Worm (Caenorhabditis elegans): Measurements from ENCODE around the gene ttr-34.

The ttr-34 gene

ce11 chrX:13104966-13105365 is 34.6 kb upstream of the ttr-34 start, which contains the start of gene F17H10.1 (continued):
- TF ChIP-seq ccch-3 (GFP tag; optimal IDR thresholded peaks at IDR 0.05): no peak
- TF ChIP-seq athp-1 (tag; optimal IDR thresholded peaks at IDR 0.05): no peak
- peak; percentile 95 for TF ChIP-seq ets-4 (GFP tag; optimal IDR thresholded peaks at IDR 0.05)
- no peak for TF ChIP-seq unc-130 (GFP tag; optimal IDR thresholded peaks at IDR 0.05)
- TF ChIP-seq F22D6.2 (tag; optimal IDR thresholded peaks at IDR 0.05): peak; percentile 80
- TF ChIP-seq ceh-27 (GFP tag; optimal IDR thresholded peaks at IDR 0.05): peak; percentile 68
- peak; percentile 89 for TF ChIP-seq nfyb-1 (GFP tag; IDR thresholded peaks at IDR 0.05)
- TF ChIP-seq C06A6.2 (GFP tag; conservative IDR thresholded peaks at IDR 0.05): peak; percentile 68

- TF ChIP-seq madf-3 (GFP tag; IDR thresholded peaks at IDR 0.05) (0 out of 2 replicates have a peak, but pooled peaks have one; percentile 10), sptf-2 (GFP tag; optimal IDR thresholded peaks at IDR 0.05) (no peak), F22D6.2 (tag; optimal IDR thresholded peaks at IDR 0.05) (no peak), nhr-80 (tag; optimal IDR thresholded peaks at IDR 0.05) (peak; percentile 24), pha-4 (tag; optimal IDR thresholded peaks at IDR 0.05) (no peak), unc-130 (GFP tag; optimal IDR thresholded peaks at IDR 0.05) (no peak), nfya-2 (GFP tag; IDR thresholded peaks at IDR 0.05) (no peak), pbrm-1 (GFP tag; IDR thresholded peaks at IDR 0.05) (0 out of 2 replicates have a peak, but pooled peaks have one; percentile 30), K12H6.12 (tag; optimal IDR thresholded peaks at IDR 0.05) (no peak), ztf-22 (GFP tag; optimal IDR thresholded peaks at IDR 0.05) (no peak), ekl-4 (GFP tag; IDR thresholded peaks at IDR 0.05) (no peak), him-1 (tag; optimal IDR thresholded peaks at IDR 0.05) (no peak), hmg-1.2 (GFP tag; IDR thresholded peaks at IDR 0.05) (no peak), ceh-100 (GFP tag; IDR thresholded peaks at IDR 0.05) (no peak), sdz-38 (tag; optimal IDR thresholded peaks at IDR 0.05) (no peak), ceh-40 (GFP tag; IDR thresholded peaks at IDR 0.05) (no peak), bed-1 (GFP tag; IDR thresholded peaks at IDR 0.05) (no peak), F23B12.7 (tag; optimal IDR thresholded peaks at IDR 0.05; ENCODE audit: insufficient read depth) (no peak), athp-1 (tag; optimal IDR thresholded peaks at IDR 0.05) (no peak), Y56A3A.18 (GFP tag; IDR thresholded peaks at IDR 0.05) (no peak), cebp-2 (GFP tag; IDR thresholded peaks at IDR 0.05) (no peak), repo-1 (tag; optimal IDR thresholded peaks at IDR 0.05) (no peak), Y53F4B.3 (GFP tag; IDR thresholded peaks at IDR 0.05) (no peak), F33H1.4 (GFP tag; IDR thresholded peaks at IDR 0.05) (no peak), F57A8.1 (GFP tag; optimal IDR thresholded peaks at IDR 0.05) (no peak), ceh-79 (tag; optimal IDR thresholded peaks at IDR 0.05) (no peak), let-526 (GFP tag; IDR thresholded peaks at IDR 0.05) (0 out of 2 replicates have a peak, but pooled peaks have one; percentile 35), akir-1 (GFP tag; optimal IDR thresholded peaks at IDR 0.05) (no peak), ztf-26 (tag; optimal IDR thresholded peaks at IDR 0.05) (no peak), B0336.3 (GFP tag; IDR thresholded peaks at IDR 0.05) (0 out of 2 replicates have a peak, but pooled peaks have one; percentile 40), Y67H2A.10 (GFP tag; conservative IDR thresholded peaks at IDR 0.05) (no peak), snpc-1.1 (tag; optimal IDR thresholded peaks at IDR 0.05; ENCODE audit: insufficient read depth) (no peak), ama-1 (optimal IDR thresholded peaks at IDR 0.05) (peak; percentile 34), ama-1 (GFP tag; optimal IDR thresholded peaks at IDR 0.05) (no peak), B0035.1 (tag; optimal IDR thresholded peaks at IDR 0.05) (no peak), lag-1 (GFP tag; IDR thresholded peaks at IDR 0.05) (no peak), snpc-1.3 (tag; optimal IDR thresholded peaks at IDR 0.05; ENCODE audit: insufficient read depth) (no peak), efl-1 (GFP tag; optimal IDR thresholded peaks at IDR 0.05) (no peak), let-607 (tag; optimal IDR thresholded peaks at IDR 0.05) (no peak), nfyb-1 (GFP tag; IDR thresholded peaks at IDR 0.05) (no peak), F49E8.2 (tag; optimal IDR thresholded peaks at IDR 0.05; ENCODE audit: insufficient read depth) (no peak)
Measured at ce11 chrX:13106177-13106761, 33.3 kb upstream of the ttr-34 start.
